Worm (Caenorhabditis elegans) whole organism, late embryonic: ENCODE results near the gene pck-1.

Source experiments
- C08G9.2 ChIP-seq: sonication (generic microtip); optimal IDR thresholded peaks from 2 replicates; lab custom pipeline; 2016; ENCODE audit warnings: mild to moderate bottlenecking, missing genetic modification characterization, moderate library complexity, missing compliant biosample characterization
- F13H6.1 ChIP-seq: sonication (generic microtip); optimal IDR thresholded peaks from 2 replicates; lab custom pipeline; 2016; ENCODE audit warnings: missing genetic modification characterization, missing compliant biosample characterization
- K02D7.2 ChIP-seq: sonication (generic microtip); optimal IDR thresholded peaks from 2 replicates; lab custom pipeline; 2017; ENCODE audit warnings: mild to moderate bottlenecking, missing genetic modification characterization, missing compliant biosample characterization
- T23F11.4 ChIP-seq: fragments of 200-800 bp; sonication (Bioruptor generic); optimal IDR thresholded peaks from 2 replicates; lab custom pipeline; 2018; ENCODE audit warnings: mild to moderate bottlenecking, missing genetic modification characterization, missing compliant biosample characterization
- Y22D7AL.16 ChIP-seq: sonication (generic microtip); optimal IDR thresholded peaks from 2 replicates; lab custom pipeline; 2016; ENCODE audit warnings: missing genetic modification characterization, missing compliant biosample characterization
- ahr-1 ChIP-seq: sonication (generic microtip); optimal IDR thresholded peaks from 2 replicates; lab custom pipeline; 2016; ENCODE audit warnings: missing genetic modification characterization, missing compliant biosample characterization
- ama-1 ChIP-seq: fragments of 150-350 bp; optimal IDR thresholded peaks from 2 replicates; lab custom pipeline; 2014
- ceh-14 ChIP-seq: sonication (generic microtip); optimal IDR thresholded peaks from 2 replicates; lab custom pipeline; 2016; ENCODE audit warnings: missing genotype, missing genetic modification characterization, missing compliant biosample characterization
- ceh-18 ChIP-seq: sonication (generic microtip); optimal IDR thresholded peaks from 2 replicates; lab custom pipeline; 2016; ENCODE audit warnings: missing genetic modification characterization, missing compliant biosample characterization
- ceh-19 ChIP-seq: fragments of 200-800 bp; sonication (Bioruptor generic); optimal IDR thresholded peaks from 2 replicates; lab custom pipeline; 2018; ENCODE audit warnings: mild to moderate bottlenecking, missing genetic modification characterization, missing compliant biosample characterization
- ceh-2 ChIP-seq: sonication (generic microtip); optimal IDR thresholded peaks from 2 replicates; lab custom pipeline; 2016; ENCODE audit warnings: missing genotype, missing genetic modification characterization, missing compliant biosample characterization
- ceh-30 ChIP-seq: fragments of 150-350 bp; optimal IDR thresholded peaks from 2 replicates; lab custom pipeline; 2014; ENCODE audit warnings: missing biosample characterization, missing genetic modification characterization
- ceh-45 ChIP-seq: fragments of 200-800 bp; sonication (Bioruptor generic); IDR thresholded peaks from 2 replicates; pipeline ENCODE4 v1.3.6; 2022; ENCODE audit warnings: missing genetic modification reagents, missing genetic modification characterization, missing compliant biosample characterization
- ceh-48 ChIP-seq: sonication (generic microtip); optimal IDR thresholded peaks from 2 replicates; lab custom pipeline; 2016; ENCODE audit warnings: missing genetic modification characterization, inconsistent platforms, missing compliant biosample characterization
- ceh-6 ChIP-seq: fragments of 200-800 bp; sonication (Bioruptor generic); optimal IDR thresholded peaks from 2 replicates; lab custom pipeline; 2018; ENCODE audit warnings: mild to moderate bottlenecking, missing genetic modification characterization, missing compliant biosample characterization
- ceh-9 ChIP-seq: sonication (generic microtip); optimal IDR thresholded peaks from 2 replicates; lab custom pipeline; 2016; ENCODE audit warnings: mild to moderate bottlenecking, missing genetic modification characterization, inconsistent platforms, missing compliant biosample characterization
- che-1 ChIP-seq: sonication (generic microtip); optimal IDR thresholded peaks from 2 replicates; lab custom pipeline; 2016; ENCODE audit warnings: mild to moderate bottlenecking, missing genetic modification characterization, missing compliant biosample characterization
- dve-1 ChIP-seq: sonication (generic microtip); optimal IDR thresholded peaks from 2 replicates; lab custom pipeline; 2017; ENCODE audit warnings: antibody characterized with exemption, mild to moderate bottlenecking, missing genetic modification characterization, missing compliant biosample characterization
- elt-2 ChIP-seq: sonication (generic microtip); optimal IDR thresholded peaks from 2 replicates; lab custom pipeline; 2016; ENCODE audit warnings: missing genetic modification reagents, missing genetic modification characterization, missing compliant biosample characterization
- elt-4 ChIP-seq: sonication (generic microtip); optimal IDR thresholded peaks from 2 replicates; lab custom pipeline; 2016; ENCODE audit warnings: missing genetic modification characterization, missing compliant biosample characterization
- ets-4 ChIP-seq: sonication (generic microtip); optimal IDR thresholded peaks from 2 replicates; lab custom pipeline; 2016; ENCODE audit warnings: missing genetic modification characterization, missing compliant biosample characterization
- eyg-1 ChIP-seq: sonication (generic microtip); optimal IDR thresholded peaks from 2 replicates; lab custom pipeline; 2016; ENCODE audit warnings: missing genotype, missing genetic modification characterization, missing compliant biosample characterization
- fax-1 ChIP-seq: sonication (generic microtip); optimal IDR thresholded peaks from 2 replicates; lab custom pipeline; 2016; ENCODE audit warnings: missing genotype, missing genetic modification characterization, missing compliant biosample characterization
- fkh-6 ChIP-seq: sonication (generic microtip); optimal IDR thresholded peaks from 2 replicates; lab custom pipeline; 2016; ENCODE audit warnings: missing genetic modification characterization, missing compliant biosample characterization
- hlh-13 ChIP-seq: fragments of 200-800 bp; sonication (Bioruptor generic); optimal IDR thresholded peaks from 2 replicates; lab custom pipeline; 2018; ENCODE audit warnings: mild to moderate bottlenecking, missing genetic modification characterization, missing compliant biosample characterization
- hlh-8 ChIP-seq: sonication (generic microtip); optimal IDR thresholded peaks from 2 replicates; lab custom pipeline; 2016; ENCODE audit warnings: missing genotype, missing genetic modification characterization, missing compliant biosample characterization
- lim-6 ChIP-seq: sonication (generic microtip); optimal IDR thresholded peaks from 2 replicates; lab custom pipeline; 2016; ENCODE audit warnings: missing genetic modification characterization, missing compliant biosample characterization
- lin-11 ChIP-seq: fragments of 200-800 bp; sonication (Bioruptor generic); optimal IDR thresholded peaks from 2 replicates; lab custom pipeline; 2018; ENCODE audit warnings: mild to moderate bottlenecking, missing genetic modification characterization, missing compliant biosample characterization
- nfya-1 ChIP-seq: sonication (generic microtip); optimal IDR thresholded peaks from 2 replicates; lab custom pipeline; 2017; ENCODE audit warnings: missing genetic modification characterization, mild to moderate bottlenecking, missing compliant biosample characterization, antibody characterized with exemption, moderate library complexity
- nhr-11 ChIP-seq: fragments of 150-350 bp; optimal IDR thresholded peaks from 2 replicates; lab custom pipeline; 2014; ENCODE audit warnings: missing biosample characterization, missing genetic modification characterization
- nhr-232 ChIP-seq: sonication (generic microtip); optimal IDR thresholded peaks from 2 replicates; lab custom pipeline; 2016; ENCODE audit warnings: missing genetic modification characterization, missing compliant biosample characterization
- npax-4 ChIP-seq: sonication (generic microtip); optimal IDR thresholded peaks from 2 replicates; lab custom pipeline; 2016; ENCODE audit warnings: missing genetic modification characterization, missing compliant biosample characterization
- odd-2 ChIP-seq: sonication (generic microtip); optimal IDR thresholded peaks from 2 replicates; lab custom pipeline; 2017; ENCODE audit warnings: antibody characterized with exemption, mild to moderate bottlenecking, missing genetic modification characterization, missing compliant biosample characterization
- pat-9 ChIP-seq: fragments of 200-800 bp; sonication (Bioruptor generic); optimal IDR thresholded peaks from 2 replicates; lab custom pipeline; 2018; ENCODE audit warnings: mild to moderate bottlenecking, missing genetic modification characterization, moderate library complexity, missing compliant biosample characterization
- pax-1 ChIP-seq: fragments of 150-350 bp; optimal IDR thresholded peaks from 2 replicates; lab custom pipeline; 2014; ENCODE audit warnings: missing biosample characterization, missing genetic modification characterization
- pha-4 ChIP-seq: fragments of 150-350 bp; optimal IDR thresholded peaks from 2 replicates; lab custom pipeline; 2018; ENCODE audit warnings: missing biosample characterization, missing genetic modification reagents, missing genetic modification characterization
- pqm-1 ChIP-seq: sonication (generic microtip); optimal IDR thresholded peaks from 2 replicates; lab custom pipeline; 2016; ENCODE audit warnings: missing genetic modification characterization, missing compliant biosample characterization
- sdc-2 ChIP-seq: sonication (generic microtip); optimal IDR thresholded peaks from 2 replicates; lab custom pipeline; 2016; ENCODE audit warnings: missing genotype, missing genetic modification characterization, missing compliant biosample characterization
- sox-2 ChIP-seq: fragments of 200-800 bp; sonication (Bioruptor generic); IDR thresholded peaks from 2 replicates; pipeline ENCODE4 v1.3.6; 2022; ENCODE audit warnings: missing genetic modification reagents, missing genetic modification characterization, missing compliant biosample characterization
- tbx-2 ChIP-seq: sonication (generic microtip); optimal IDR thresholded peaks from 2 replicates; lab custom pipeline; 2016; ENCODE audit warnings: missing genetic modification characterization, missing compliant biosample characterization
- tbx-7 ChIP-seq: sonication (generic microtip); optimal IDR thresholded peaks from 2 replicates; lab custom pipeline; 2016; ENCODE audit warnings: missing genotype, missing genetic modification characterization, missing compliant biosample characterization
- ttx-3 ChIP-seq: sonication (generic microtip); optimal IDR thresholded peaks from 2 replicates; lab custom pipeline; 2016; ENCODE audit warnings: missing genetic modification reagents, missing genetic modification characterization, missing compliant biosample characterization
- unc-55 ChIP-seq: sonication (generic microtip); optimal IDR thresholded peaks from 2 replicates; lab custom pipeline; 2017; ENCODE audit warnings: missing biosample characterization, missing genetic modification reagents, missing genetic modification characterization
- unc-86 ChIP-seq: sonication (generic microtip); optimal IDR thresholded peaks from 2 replicates; lab custom pipeline; 2016; ENCODE audit warnings: missing genetic modification characterization, missing compliant biosample characterization
- zip-5 ChIP-seq: sonication (generic microtip); optimal IDR thresholded peaks from 2 replicates; lab custom pipeline; 2016; ENCODE audit warnings: missing genetic modification characterization, missing compliant biosample characterization
- ztf-16 ChIP-seq: sonication (generic microtip); optimal IDR thresholded peaks from 2 replicates; lab custom pipeline; 2017; ENCODE audit warnings: missing genetic modification characterization, missing compliant biosample characterization

Gene pck-1

DNA sequence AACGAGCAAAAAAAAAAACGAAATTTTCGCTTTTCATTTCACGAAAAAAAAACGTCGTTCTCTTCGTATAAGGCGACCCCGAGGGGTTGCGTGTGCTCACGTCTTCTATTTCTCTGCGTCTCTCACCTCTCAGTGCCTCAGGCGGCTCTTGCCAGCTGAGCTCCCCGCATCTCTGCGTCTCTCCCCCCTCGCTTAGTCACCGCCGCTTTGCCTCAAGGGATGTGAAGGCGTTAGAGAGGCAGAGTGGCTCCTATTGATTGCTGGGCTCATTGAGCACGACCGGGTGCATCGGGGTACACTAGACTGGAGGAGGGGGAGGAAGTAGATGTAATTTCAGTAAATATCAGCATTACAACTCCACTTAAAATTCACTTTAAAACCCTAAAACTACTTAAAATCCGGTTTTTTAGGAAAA lies 40.5 kb downstream of the pck-1 start (continued):
- no peak for TF ChIP-seq ceh-9 (tag; lab: Kevin White, UChicago)
- no peak for TF ChIP-seq pqm-1 (tag; lab: Kevin White, UChicago)
- no peak for TF ChIP-seq ama-1 (lab: Kevin White, UChicago)
- TF ChIP-seq K02D7.2 (tag; lab: Kevin White, UChicago), result no peak
- no peak for TF ChIP-seq ttx-3
- TF ChIP-seq ceh-19 (GFP tag; lab: Kevin White, UChicago), result peak; percentile 48
- TF ChIP-seq sox-2, result no peak
- no peak for TF ChIP-seq hlh-13
- TF ChIP-seq ets-4 (tag; lab: Kevin White, UChicago), result no peak
- TF ChIP-seq lin-11 (tag; lab: Kevin White, UChicago), result no peak
- no peak for TF ChIP-seq elt-4 (tag; lab: Kevin White, UChicago)
- TF ChIP-seq ceh-14, result peak; percentile 26
- TF ChIP-seq fkh-6, result no peak
- TF ChIP-seq ceh-30 (tag; lab: Kevin White, UChicago), result no peak
- no peak for TF ChIP-seq nhr-11 (tag; lab: Kevin White, UChicago)
- peak; percentile 62 for TF ChIP-seq tbx-2
- no peak for TF ChIP-seq hlh-8
- no peak for TF ChIP-seq sdc-2 (tag; lab: Kevin White, UChicago)
- TF ChIP-seq unc-86 (tag; lab: Kevin White, UChicago), result no peak
- no peak for TF ChIP-seq che-1
- TF ChIP-seq C08G9.2 (tag; lab: Kevin White, UChicago), result peak; percentile 46
- TF ChIP-seq eyg-1 (tag; lab: Kevin White, UChicago), result no peak
- TF ChIP-seq ztf-16 (tag; lab: Kevin White, UChicago), result no peak
- peak; percentile 31 for TF ChIP-seq ceh-18 (tag; lab: Kevin White, UChicago)
- TF ChIP-seq ceh-45, result no peak
- TF ChIP-seq ahr-1, result no peak
- peak; percentile 38 for TF ChIP-seq unc-55 (GFP tag; lab: Kevin White, UChicago)

DNA sequence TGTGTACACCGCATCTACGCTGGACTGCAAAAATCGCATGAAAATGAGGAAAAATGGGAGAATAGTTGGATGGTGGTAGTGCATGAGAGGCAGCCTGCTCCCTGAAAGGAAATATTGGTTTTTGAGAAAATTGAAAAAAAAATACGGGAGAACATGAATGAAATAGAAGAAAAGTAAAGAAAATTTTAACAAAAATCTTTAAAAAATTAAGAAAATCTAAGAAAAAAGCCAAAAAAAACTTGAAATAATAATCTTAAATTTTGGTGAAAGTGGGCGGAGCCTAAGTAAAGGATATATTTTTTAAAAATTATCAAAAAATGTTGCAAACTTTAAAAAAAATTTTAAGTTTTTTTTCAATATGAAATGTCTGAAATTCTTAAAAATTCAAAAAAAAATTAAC lies 42.2 kb downstream of the pck-1 start, which contains the start of gene H10E21.5:
Gene H10E21.5, minus strand, starts transcription at position 101 of the 400 bp plus-strand sequence.
- TF ChIP-seq tbx-7 (tag; lab: Kevin White, UChicago) (no peak), ceh-30 (tag; lab: Kevin White, UChicago) (no peak), lim-6 (no peak), hlh-8 (no peak), nhr-232 (no peak)

DNA sequence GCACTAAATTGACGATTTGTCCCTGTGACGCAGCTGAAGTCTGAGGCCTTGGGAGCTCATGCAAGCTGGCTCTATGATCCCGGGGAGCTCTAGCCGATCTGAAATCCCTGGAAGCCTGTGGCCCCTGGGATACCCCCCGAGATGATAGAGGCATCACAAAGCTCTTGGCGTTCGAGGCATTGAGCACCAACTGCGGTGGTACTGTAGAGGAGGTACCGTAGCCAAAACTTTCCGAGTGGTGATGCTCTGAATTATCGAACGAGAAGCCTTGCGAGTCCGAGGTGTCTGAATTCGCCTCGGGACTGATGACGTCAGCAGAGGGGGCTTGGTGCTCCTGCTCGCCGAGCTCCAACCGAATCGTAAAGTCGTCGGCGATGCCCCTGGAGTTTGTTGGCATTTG lies 44.8 kb downstream of the pck-1 start:
- TF ChIP-seq pha-4 (tag; lab: Kevin White, UChicago), result no peak
- TF ChIP-seq elt-4 (tag; lab: Kevin White, UChicago), result peak; percentile 62
- TF ChIP-seq pat-9, result no peak

DNA sequence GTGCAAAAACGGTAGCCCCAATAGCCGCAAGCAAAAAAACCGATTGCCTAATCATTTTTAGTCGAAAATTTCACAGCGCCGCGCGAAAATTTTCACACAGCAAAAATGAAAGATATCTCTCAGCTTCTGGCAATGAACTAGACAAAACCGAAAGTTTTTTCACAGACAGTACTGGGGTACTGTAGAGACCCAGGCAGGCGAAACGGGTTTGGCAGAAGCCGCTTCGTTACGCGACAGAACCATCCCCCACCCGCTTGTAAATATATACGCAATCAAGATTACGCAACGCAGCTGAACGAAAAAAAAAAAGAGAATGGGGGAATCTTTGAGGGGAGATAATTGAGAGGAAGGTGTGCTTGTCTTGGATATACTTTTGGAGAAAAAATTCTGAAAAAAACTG lies 46.6 kb downstream of the pck-1 start, which contains the start of gene H10E21.4:
Gene H10E21.4, minus strand, starts transcription at position 167 of the 400 bp plus-strand sequence.
- TF ChIP-seq odd-2 (no peak), pax-1 (tag; lab: Kevin White, UChicago) (no peak), elt-2 (tag; lab: Kevin White, UChicago) (no peak), sdc-2 (tag; lab: Kevin White, UChicago) (no peak), nhr-11 (tag; lab: Kevin White, UChicago) (no peak), ceh-48 (tag; lab: Kevin White, UChicago) (no peak), Y22D7AL.16 (no peak), F13H6.1 (no peak), dve-1 (tag; lab: Kevin White, UChicago) (no peak), npax-4 (tag; lab: Kevin White, UChicago) (no peak), ceh-6 (GFP tag; lab: Kevin White, UChicago) (no peak), T23F11.4 (GFP tag; lab: Kevin White, UChicago) (no peak), zip-5 (tag; lab: Kevin White, UChicago) (no peak), nfya-1 (no peak), ceh-2 (tag; lab: Kevin White, UChicago) (no peak), ceh-9 (tag; lab: Kevin White, UChicago) (no peak), fax-1 (tag; lab: Kevin White, UChicago) (no peak), unc-86 (tag; lab: Kevin White, UChicago) (no peak)
